Fruit fly (Drosophila melanogaster): ENCODE results near the gene CG10984.

CG10984 gene

DNA sequence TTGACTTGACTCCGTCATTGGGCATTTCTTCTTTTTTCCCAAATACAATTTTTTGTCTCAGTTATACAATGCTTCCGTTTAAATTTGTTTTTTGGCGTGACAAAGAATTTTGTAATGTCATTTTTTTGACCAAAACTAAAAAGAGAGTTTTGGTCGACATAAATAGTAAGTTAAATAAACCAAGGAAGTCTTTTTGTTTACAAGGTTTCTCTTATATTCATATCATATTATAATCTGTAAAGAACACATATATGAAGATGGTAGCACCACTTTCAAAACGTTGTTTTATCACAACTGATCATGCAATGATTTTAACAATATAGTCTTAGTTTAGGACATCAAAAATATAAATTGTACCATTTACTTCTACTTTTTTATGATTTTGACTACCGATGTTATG lies 31.1 kb downstream of the CG10984 start, which contains the start of the genes CG10969 and CG17666:
CG10969 (minus strand) TSS at position 101 of the 400 bp plus-strand sequence.
CG17666 (plus strand) TSS at position 329 of the 400 bp plus-strand sequence.
- TF ChIP-seq tj (GFP tag; optimal IDR thresholded peaks at IDR 0.05) (no peak), CG5204 (GFP tag; optimal IDR thresholded peaks at IDR 0.05) (no peak), cnc (optimal IDR thresholded peaks at IDR 0.05) (no peak), kay (GFP tag; ENCODE audit: borderline replicate concordance) (no peak), Crg-1 (GFP tag; optimal IDR thresholded peaks at IDR 0.05) (no peak), cic (GFP tag; optimal IDR thresholded peaks at IDR 0.05) (no peak)

DNA sequence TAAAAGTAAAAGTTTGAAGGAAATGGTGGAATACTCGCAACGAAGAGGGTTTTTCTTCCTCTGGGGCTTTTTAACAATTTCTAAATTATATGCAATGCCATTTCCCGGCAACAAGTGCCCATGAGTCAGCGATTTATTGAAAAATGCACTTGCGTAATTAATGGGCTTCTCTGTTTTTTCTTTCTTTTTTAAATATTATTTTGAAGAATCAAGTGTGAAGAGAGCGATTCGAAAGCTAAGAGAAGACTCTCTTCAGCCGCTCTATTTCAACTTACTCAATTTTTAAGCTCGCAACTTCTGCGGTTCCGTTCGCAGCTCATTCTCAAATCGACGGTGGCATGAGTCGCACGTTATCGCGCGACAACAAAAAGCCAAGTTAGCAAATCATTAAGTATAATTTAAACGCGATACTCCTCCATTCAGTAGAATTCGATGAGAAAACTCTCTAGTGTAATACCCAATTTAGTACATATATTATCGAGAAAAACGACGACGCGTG lies 40.0 kb downstream of the CG10984 start, which contains the start of gene CG42709:
CG42709 (plus strand) TSS at position 318 of the 499 bp plus-strand sequence.
- no peak for TF ChIP-seq CG11617 (GFP tag; optimal IDR thresholded peaks at IDR 0.05)
- no peak for TF ChIP-seq CG33017 (tag; optimal IDR thresholded peaks at IDR 0.05)
- TF ChIP-seq toe (GFP tag; optimal IDR thresholded peaks at IDR 0.05) = no peak
- no peak for TF ChIP-seq CG7045 (GFP tag; optimal IDR thresholded peaks at IDR 0.05)
- no peak for TF ChIP-seq ovo (GFP tag; optimal IDR thresholded peaks at IDR 0.05)
- TF ChIP-seq Hr96 (GFP tag; optimal IDR thresholded peaks at IDR 0.05) = no peak
- no peak for TF ChIP-seq pad (GFP tag; optimal IDR thresholded peaks at IDR 0.05)
- no peak for TF ChIP-seq CG14711 (tag; optimal IDR thresholded peaks at IDR 0.05)
- TF ChIP-seq CG12768 (GFP tag; optimal IDR thresholded peaks at IDR 0.05) = peak; percentile 55
- TF ChIP-seq CG7101 (tag; optimal IDR thresholded peaks at IDR 0.05) = no peak
- no peak for TF ChIP-seq Clk (GFP tag; optimal IDR thresholded peaks at IDR 0.05)
- TF ChIP-seq tj (GFP tag; optimal IDR thresholded peaks at IDR 0.05) = peak; percentile 83
- TF ChIP-seq CG1620 (GFP tag; optimal IDR thresholded peaks at IDR 0.05) = no peak
- peak; percentile 20 for TF ChIP-seq bab1 (GFP tag; optimal IDR thresholded peaks at IDR 0.05)
- no peak for TF ChIP-seq CG5204 (GFP tag; optimal IDR thresholded peaks at IDR 0.05)
- TF ChIP-seq cic (GFP tag; optimal IDR thresholded peaks at IDR 0.05) = peak; percentile 48
- peak; percentile 80 to 82 for TF ChIP-seq cnc (optimal IDR thresholded peaks at IDR 0.05)
- peak; percentile 91 for TF ChIP-seq kay (GFP tag; ENCODE audit: borderline replicate concordance)
- no peak for TF ChIP-seq Crg-1 (GFP tag; optimal IDR thresholded peaks at IDR 0.05)
- peak; percentile 34 for TF ChIP-seq Mnt (GFP tag; optimal IDR thresholded peaks at IDR 0.05)

DNA sequence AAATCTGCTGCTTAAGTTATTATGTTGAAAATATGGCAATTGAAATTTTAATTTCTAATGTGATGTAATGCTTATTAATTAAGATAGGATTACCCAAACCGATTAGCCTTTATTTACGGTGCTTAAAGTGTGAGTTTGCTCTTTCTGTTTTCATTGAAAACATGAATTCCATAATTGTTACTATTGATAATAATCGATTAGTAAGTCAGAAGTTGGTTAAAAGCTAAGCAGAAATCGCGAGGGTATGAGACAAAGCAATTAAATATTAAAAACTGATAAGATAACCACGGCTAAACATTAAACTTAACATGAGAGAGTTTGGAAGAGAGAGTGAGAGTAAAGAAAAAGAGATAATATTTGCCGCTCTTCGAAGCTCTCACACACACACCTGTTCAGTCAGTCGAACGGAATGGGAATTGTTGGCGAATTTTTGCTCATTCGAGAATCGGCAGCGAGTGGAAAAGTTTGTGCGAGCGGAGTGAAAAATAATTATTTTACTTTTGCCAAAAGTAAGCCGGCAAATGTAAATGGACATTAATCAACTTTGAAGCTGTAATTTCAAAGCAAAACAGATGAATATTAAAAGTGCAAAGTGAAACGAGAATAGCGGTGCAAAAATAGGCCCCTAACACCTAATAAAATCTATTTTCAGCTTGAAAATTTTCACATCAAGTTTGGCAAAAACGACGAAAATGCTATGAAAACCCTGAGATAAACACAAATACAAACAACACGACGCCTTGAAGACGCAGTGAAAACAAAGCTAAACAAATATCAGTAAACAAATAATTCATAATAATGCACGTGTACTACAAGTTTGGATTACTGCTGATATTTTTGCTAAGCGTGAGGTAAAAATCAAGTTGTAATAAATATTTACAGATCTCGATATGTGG lies 41.1 kb downstream of the CG10984 start:
- TF ChIP-seq CG12768 (GFP tag; optimal IDR thresholded peaks at IDR 0.05) (no peak), CG1620 (GFP tag; optimal IDR thresholded peaks at IDR 0.05) (no peak), Clk (GFP tag; optimal IDR thresholded peaks at IDR 0.05) (no peak), CG14711 (tag; optimal IDR thresholded peaks at IDR 0.05) (no peak), CG11617 (GFP tag; optimal IDR thresholded peaks at IDR 0.05) (no peak), kay (GFP tag; ENCODE audit: borderline replicate concordance) (peak; percentile 74), Crg-1 (GFP tag; optimal IDR thresholded peaks at IDR 0.05) (no peak)

DNA sequence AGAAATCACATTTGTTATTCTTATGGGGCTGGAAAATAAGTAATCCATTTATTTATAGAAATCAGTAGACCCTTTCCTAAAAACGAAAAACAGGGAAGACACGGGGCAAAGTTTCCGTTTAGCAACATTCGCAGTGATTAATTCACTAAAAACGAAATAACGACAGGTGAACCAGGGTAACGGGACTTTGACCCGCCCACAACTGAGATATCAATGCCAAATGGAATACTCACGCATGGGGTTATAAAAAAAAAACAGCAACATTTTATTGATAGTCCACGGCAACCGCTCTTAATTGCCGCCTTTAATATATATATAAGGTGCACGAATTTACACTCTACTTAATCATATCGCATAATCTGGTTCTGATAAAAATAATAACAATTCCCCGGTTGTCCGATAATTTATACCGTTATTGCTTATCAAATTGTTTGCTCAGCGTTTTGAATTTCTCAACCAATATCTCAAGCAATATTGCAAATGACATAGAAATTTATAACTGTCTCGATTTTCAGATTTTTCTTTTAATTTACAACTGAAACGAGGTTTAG lies 41.8 kb downstream of the CG10984 start:
- no peak for TF ChIP-seq bab1 (GFP tag; optimal IDR thresholded peaks at IDR 0.05)
- TF ChIP-seq Clk (GFP tag; optimal IDR thresholded peaks at IDR 0.05) = no peak
- TF ChIP-seq ovo (GFP tag; optimal IDR thresholded peaks at IDR 0.05) = no peak

DNA sequence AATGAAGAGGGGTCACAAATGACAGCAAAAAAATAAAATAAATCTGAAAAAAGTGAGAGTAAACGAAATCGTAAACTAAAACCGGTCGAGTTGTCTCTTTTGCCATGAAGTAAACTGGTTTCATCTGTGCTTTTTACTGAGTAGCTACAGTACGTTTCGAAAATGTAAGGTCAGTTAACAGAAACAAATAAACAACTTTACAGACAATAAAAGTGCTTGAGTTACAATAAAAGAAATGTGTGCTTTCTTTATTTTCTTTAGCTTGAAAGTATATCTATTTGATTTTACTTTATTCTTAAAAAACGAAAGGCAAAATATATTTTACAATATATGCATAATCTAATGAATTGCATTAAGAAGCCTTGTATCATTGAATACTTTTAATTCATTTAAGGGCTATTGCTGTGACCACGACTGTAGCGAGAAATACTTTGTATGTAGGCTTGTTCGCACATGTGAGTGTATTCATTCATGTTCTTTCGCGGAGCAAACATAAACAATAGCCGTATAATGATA lies 43.1 kb downstream of the CG10984 start:
- TF ChIP-seq CG7101 (tag; optimal IDR thresholded peaks at IDR 0.05) (peak; percentile 32), Hr96 (GFP tag; optimal IDR thresholded peaks at IDR 0.05) (no peak), CG14711 (tag; optimal IDR thresholded peaks at IDR 0.05) (peak; percentile 40), Mnt (GFP tag; optimal IDR thresholded peaks at IDR 0.05) (no peak), pad (GFP tag; optimal IDR thresholded peaks at IDR 0.05) (no peak), kay (GFP tag; ENCODE audit: borderline replicate concordance) (peak; percentile 71), Crg-1 (GFP tag; optimal IDR thresholded peaks at IDR 0.05) (no peak), CG33017 (tag; optimal IDR thresholded peaks at IDR 0.05) (peak; percentile 40), cnc (optimal IDR thresholded peaks at IDR 0.05) (no peak), tj (GFP tag; optimal IDR thresholded peaks at IDR 0.05) (peak; percentile 10), bab1 (GFP tag; optimal IDR thresholded peaks at IDR 0.05) (no peak), toe (GFP tag; optimal IDR thresholded peaks at IDR 0.05) (no peak)

DNA sequence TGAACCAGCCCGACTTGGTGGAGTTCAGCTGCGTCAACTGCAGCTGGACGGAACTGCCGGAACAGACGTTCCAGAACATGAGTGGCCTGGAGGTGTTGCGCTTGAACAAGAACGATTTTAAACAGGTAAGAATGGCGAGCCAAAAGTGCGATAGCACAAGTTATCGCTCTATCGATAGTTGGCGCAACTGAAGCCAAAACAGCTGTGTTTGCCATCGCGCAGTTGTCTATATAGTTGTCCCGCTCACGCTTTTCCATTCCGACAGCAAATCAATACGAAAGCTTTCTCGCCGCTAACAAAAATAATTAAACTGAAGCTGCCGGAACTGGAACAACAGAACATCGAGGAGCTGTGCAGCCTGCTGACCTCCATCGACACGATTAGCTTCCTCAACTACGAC lies 44.6 kb downstream of the CG10984 start:
- no peak for TF ChIP-seq Mnt (GFP tag; optimal IDR thresholded peaks at IDR 0.05)
- no peak for TF ChIP-seq ovo (GFP tag; optimal IDR thresholded peaks at IDR 0.05)
- TF ChIP-seq tj (GFP tag; optimal IDR thresholded peaks at IDR 0.05) = no peak
- TF ChIP-seq kay (GFP tag; ENCODE audit: borderline replicate concordance) = no peak
- peak; percentile 44 for TF ChIP-seq cic (GFP tag; optimal IDR thresholded peaks at IDR 0.05)
- no peak for TF ChIP-seq toe (GFP tag; optimal IDR thresholded peaks at IDR 0.05)
- peak; percentile 51 for TF ChIP-seq bab1 (GFP tag; optimal IDR thresholded peaks at IDR 0.05)
- TF ChIP-seq CG1620 (GFP tag; optimal IDR thresholded peaks at IDR 0.05) = no peak
- no peak for TF ChIP-seq CG5204 (GFP tag; optimal IDR thresholded peaks at IDR 0.05)
- no peak for TF ChIP-seq cnc (optimal IDR thresholded peaks at IDR 0.05)
- TF ChIP-seq Hr96 (GFP tag; optimal IDR thresholded peaks at IDR 0.05) = no peak
- TF ChIP-seq Clk (GFP tag; optimal IDR thresholded peaks at IDR 0.05) = no peak
- TF ChIP-seq CG11617 (GFP tag; optimal IDR thresholded peaks at IDR 0.05) = no peak
- TF ChIP-seq Crg-1 (GFP tag; optimal IDR thresholded peaks at IDR 0.05) = no peak
- no peak for TF ChIP-seq CG33017 (tag; optimal IDR thresholded peaks at IDR 0.05)
- no peak for TF ChIP-seq CG7101 (tag; optimal IDR thresholded peaks at IDR 0.05)
- TF ChIP-seq CG12768 (GFP tag; optimal IDR thresholded peaks at IDR 0.05) = no peak
- peak; percentile 9 for TF ChIP-seq pad (GFP tag; optimal IDR thresholded peaks at IDR 0.05)

All from whole organism, adult.